Fruit fly (Drosophila melanogaster) whole organism, adult: ENCODE data around the gene ND-B8.

Experiments used
- CG11617 ChIP-seq: fragments of 200-800 bp; sonication (Bioruptor generic); optimal IDR thresholded peaks from 2 replicates; lab custom pipeline; 2017; ENCODE audit warnings: mild to moderate bottlenecking, missing biosample characterization, missing genetic modification reagents, missing genetic modification characterization
- CG12768 ChIP-seq: fragments of 200-800 bp; sonication (Bioruptor generic); optimal IDR thresholded peaks from 2 replicates; lab custom pipeline; 2017; ENCODE audit warnings: missing biosample characterization, missing genetic modification characterization, mild to moderate bottlenecking, moderate library complexity, missing genetic modification reagents
- CG14711 ChIP-seq: fragments of 200-800 bp; sonication (Bioruptor generic); optimal IDR thresholded peaks from 2 replicates; lab custom pipeline; 2018; ENCODE audit warnings: missing biosample characterization, mild to moderate bottlenecking, missing genetic modification characterization, moderate library complexity
- CG1620 ChIP-seq: fragments of 200-800 bp; sonication (Bioruptor generic); optimal IDR thresholded peaks from 2 replicates; lab custom pipeline; 2016; ENCODE audit warnings: missing biosample characterization, missing genetic modification characterization
- CG33017 ChIP-seq: fragments of 200-800 bp; sonication (Bioruptor generic); optimal IDR thresholded peaks from 2 replicates; lab custom pipeline; 2018; ENCODE audit warnings: missing biosample characterization, mild to moderate bottlenecking, missing genetic modification characterization, moderate library complexity
- CG5204 ChIP-seq: fragments of 200-800 bp; sonication (Bioruptor generic); optimal IDR thresholded peaks from 2 replicates; lab custom pipeline; 2016; ENCODE audit warnings: missing biosample characterization, missing genetic modification characterization
- CG7045 ChIP-seq: fragments of 200-800 bp; sonication (Bioruptor generic); optimal IDR thresholded peaks from 2 replicates; lab custom pipeline; 2017; ENCODE audit warnings: missing biosample characterization, mild to moderate bottlenecking, missing genetic modification characterization
- CG7101 ChIP-seq: fragments of 200-800 bp; sonication (Bioruptor generic); optimal IDR thresholded peaks from 2 replicates; lab custom pipeline; 2018; ENCODE audit warnings: missing biosample characterization, mild to moderate bottlenecking, missing genetic modification characterization, moderate library complexity
- Clk ChIP-seq: fragments of 200-800 bp; sonication (Bioruptor generic); optimal IDR thresholded peaks from 2 replicates; lab custom pipeline; 2017; ENCODE audit warnings: missing biosample characterization, missing genetic modification characterization
- Crg-1 ChIP-seq: fragments of 200-800 bp; sonication (Bioruptor generic); optimal IDR thresholded peaks from 2 replicates; lab custom pipeline; 2016; ENCODE audit warnings: missing biosample characterization, missing genetic modification characterization
- Hr96 ChIP-seq: fragments of 200-800 bp; sonication (Bioruptor generic); optimal IDR thresholded peaks from 2 replicates; lab custom pipeline; 2016; ENCODE audit warnings: missing biosample characterization, missing genetic modification characterization
- Mnt ChIP-seq: fragments of 200-800 bp; sonication (Bioruptor generic); optimal IDR thresholded peaks from 2 replicates; lab custom pipeline; 2016; ENCODE audit warnings: missing biosample characterization, mild to moderate bottlenecking, missing genetic modification characterization
- bab1 ChIP-seq: fragments of 200-800 bp; sonication (Bioruptor generic); optimal IDR thresholded peaks from 3 replicates; lab custom pipeline; 2019; ENCODE audit warnings: missing biosample characterization, mild to moderate bottlenecking, missing genetic modification characterization, moderate library complexity
- cic ChIP-seq: fragments of 200-800 bp; sonication (Bioruptor generic); optimal IDR thresholded peaks from 2 replicates; lab custom pipeline; 2017; ENCODE audit warnings: missing biosample characterization, mild to moderate bottlenecking, missing genetic modification characterization, moderate library complexity
- cnc ChIP-seq, 2 experiments: fragments of >200 bp; optimal IDR thresholded peaks; 2 replicates each; lab custom pipeline; 2017
- kay ChIP-seq: fragments of 200-800 bp; sonication (Bioruptor generic); peaks from one replicate; lab custom pipeline; 2016; ENCODE audit warnings: missing biosample characterization, missing genetic modification characterization, borderline replicate concordance
- ovo ChIP-seq: fragments of 200-800 bp; sonication (Bioruptor generic); optimal IDR thresholded peaks from 2 replicates; lab custom pipeline; 2016; ENCODE audit warnings: missing biosample characterization, missing genetic modification characterization
- pad ChIP-seq: fragments of 200-800 bp; sonication (Bioruptor generic); optimal IDR thresholded peaks from 3 replicates; lab custom pipeline; 2017; ENCODE audit warnings: missing biosample characterization, missing genetic modification characterization, mild to moderate bottlenecking, moderate library complexity, missing genetic modification reagents
- tj ChIP-seq: fragments of 200-800 bp; sonication (Bioruptor generic); optimal IDR thresholded peaks from 3 replicates; lab custom pipeline; 2017; ENCODE audit warnings: missing biosample characterization, mild to moderate bottlenecking, missing genetic modification characterization, moderate library complexity
- toe ChIP-seq: fragments of 200-800 bp; sonication (Bioruptor generic); optimal IDR thresholded peaks from 2 replicates; lab custom pipeline; 2016; ENCODE audit warnings: missing biosample characterization, missing genetic modification characterization

The ND-B8 gene

DNA sequence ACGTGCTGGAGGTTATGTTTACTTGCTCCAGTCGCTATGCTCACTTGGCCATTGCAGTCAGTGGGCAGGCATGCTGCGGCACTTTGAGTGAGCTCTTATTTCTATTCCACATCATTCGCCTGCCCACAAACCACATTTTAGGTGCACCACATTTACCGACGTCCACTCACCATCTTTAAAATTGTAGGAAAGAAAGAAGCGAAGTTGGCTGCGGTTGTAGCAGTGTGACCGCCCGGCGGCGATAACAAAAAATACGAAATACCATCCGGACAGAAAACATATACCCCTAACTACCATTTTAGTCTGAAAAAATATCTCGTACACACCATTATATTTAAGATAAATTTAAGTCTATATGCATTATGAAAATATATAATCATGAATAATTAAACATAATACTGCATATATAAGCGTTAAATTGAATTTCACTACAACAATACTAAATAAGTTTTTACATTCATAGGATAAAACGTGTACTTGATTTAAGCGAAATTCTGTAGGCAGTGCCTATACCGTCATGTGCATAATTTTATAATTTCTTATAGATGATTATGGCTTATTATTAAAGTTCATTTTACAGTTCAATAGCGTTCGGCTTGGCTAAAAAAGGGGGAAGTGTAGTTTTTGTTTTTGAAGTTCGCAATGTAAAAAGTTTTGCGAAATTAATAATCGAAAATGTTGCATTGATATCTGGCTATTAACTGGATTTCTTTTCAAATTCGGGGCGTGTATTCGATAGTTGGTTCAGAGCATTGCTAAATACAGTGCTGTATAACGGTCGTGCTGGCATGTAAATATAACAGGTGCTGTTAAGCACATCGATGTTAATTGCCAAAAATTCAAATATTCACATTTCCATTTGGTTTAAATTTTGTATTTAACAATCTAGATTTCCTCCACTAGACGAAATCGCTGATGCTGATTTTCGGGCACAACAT, 4.0 kb downstream of the ND-B8 start, which contains the start of gene RpL27A:
TSS of gene RpL27A (minus strand) at position 246 of the 938 bp plus-strand sequence.
- peak; percentile 61 for TF ChIP-seq CG33017
- TF ChIP-seq Hr96 (GFP tag; lab: Kevin White, UChicago), result peak; percentile 77
- peak; percentile 85 for TF ChIP-seq CG7101 (tag; lab: Kevin White, UChicago)
- peak; percentile 60 for TF ChIP-seq CG12768 (GFP tag; lab: Kevin White, UChicago)
- TF ChIP-seq kay (GFP tag; lab: Kevin White, UChicago), result no peak
- peak; percentile 81 for TF ChIP-seq bab1 (GFP tag; lab: Kevin White, UChicago)
- TF ChIP-seq Mnt (GFP tag; lab: Kevin White, UChicago), result peak; percentile 93
- TF ChIP-seq pad (GFP tag; lab: Kevin White, UChicago), result peak; percentile 51
- peak; percentile 30 for TF ChIP-seq Clk (GFP tag; lab: Kevin White, UChicago)
- TF ChIP-seq tj (GFP tag; lab: Kevin White, UChicago), result peak; percentile 54
- TF ChIP-seq ovo (GFP tag; lab: Kevin White, UChicago), result peak; percentile 72
- peak; percentile 70 for TF ChIP-seq Crg-1 (GFP tag; lab: Kevin White, UChicago)
- peak; percentile 53 for TF ChIP-seq CG14711
- TF ChIP-seq CG5204 (GFP tag; lab: Kevin White, UChicago), result no peak
- peak; percentile 74 for TF ChIP-seq CG7045 (GFP tag; lab: Kevin White, UChicago)
- TF ChIP-seq cic (GFP tag; lab: Kevin White, UChicago), result peak; percentile 65
- peak; percentile 88 for TF ChIP-seq CG11617 (GFP tag; lab: Kevin White, UChicago)
- TF ChIP-seq toe (GFP tag; lab: Kevin White, UChicago), result peak; percentile 68
- peak; percentile 68 for TF ChIP-seq CG1620 (GFP tag; lab: Kevin White, UChicago)
- no peak for TF ChIP-seq cnc (optimal IDR thresholded peaks at IDR 0.05; lab: Kevin White, UChicago)

DNA sequence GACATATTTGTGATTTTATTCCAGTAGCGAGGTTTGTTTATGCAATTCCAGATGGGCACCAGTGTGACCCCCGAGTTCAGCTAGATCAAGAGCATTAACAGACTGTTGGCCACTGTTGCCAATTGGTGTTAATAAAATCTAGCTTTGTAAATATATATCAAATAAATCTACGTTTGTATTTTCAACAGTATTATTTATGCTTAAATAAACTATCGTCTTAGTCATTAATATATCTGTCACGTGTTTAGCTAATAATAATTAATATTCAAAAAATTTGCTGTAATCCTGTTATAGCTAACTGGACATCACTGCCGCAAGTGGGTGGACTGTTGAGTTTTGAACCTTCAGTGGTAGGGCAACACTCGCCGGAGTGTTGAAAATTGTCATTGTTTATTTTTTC, 5.1 kb downstream of the ND-B8 start, which contains the start of the genes mRpL27 and CG15435:
TSS of gene mRpL27 (minus strand) at position 96 of the 400 bp plus-strand sequence.
TSS of gene CG15435 (plus strand) at position 187 of the 400 bp plus-strand sequence.
- no peak for TF ChIP-seq kay (GFP tag; lab: Kevin White, UChicago)
- peak; percentile 20 for TF ChIP-seq cic (GFP tag; lab: Kevin White, UChicago)
- TF ChIP-seq tj (GFP tag; lab: Kevin White, UChicago), result peak; percentile 10
- peak; percentile 74 for TF ChIP-seq CG12768 (GFP tag; lab: Kevin White, UChicago)
- peak; percentile 81 for TF ChIP-seq CG14711
- peak; percentile 2 for TF ChIP-seq CG33017
- TF ChIP-seq CG11617 (GFP tag; lab: Kevin White, UChicago), result peak; percentile 42
- peak; percentile 49 for TF ChIP-seq bab1 (GFP tag; lab: Kevin White, UChicago)
- no peak for TF ChIP-seq Crg-1 (GFP tag; lab: Kevin White, UChicago)
- no peak for TF ChIP-seq ovo (GFP tag; lab: Kevin White, UChicago)
- peak; percentile 54 for TF ChIP-seq Hr96 (GFP tag; lab: Kevin White, UChicago)
- peak; percentile 41 for TF ChIP-seq CG7101 (tag; lab: Kevin White, UChicago)
- peak; percentile 61 for TF ChIP-seq toe (GFP tag; lab: Kevin White, UChicago)
- no peak for TF ChIP-seq cnc (optimal IDR thresholded peaks at IDR 0.05; lab: Kevin White, UChicago)
- peak; percentile 31 for TF ChIP-seq pad (GFP tag; lab: Kevin White, UChicago)
- peak; percentile 50 for TF ChIP-seq CG1620 (GFP tag; lab: Kevin White, UChicago)
- TF ChIP-seq Mnt (GFP tag; lab: Kevin White, UChicago), result peak; percentile 66
- peak; percentile 26 for TF ChIP-seq CG7045 (GFP tag; lab: Kevin White, UChicago)
- no peak for TF ChIP-seq CG5204 (GFP tag; lab: Kevin White, UChicago)
- TF ChIP-seq Clk (GFP tag; lab: Kevin White, UChicago), result no peak

DNA sequence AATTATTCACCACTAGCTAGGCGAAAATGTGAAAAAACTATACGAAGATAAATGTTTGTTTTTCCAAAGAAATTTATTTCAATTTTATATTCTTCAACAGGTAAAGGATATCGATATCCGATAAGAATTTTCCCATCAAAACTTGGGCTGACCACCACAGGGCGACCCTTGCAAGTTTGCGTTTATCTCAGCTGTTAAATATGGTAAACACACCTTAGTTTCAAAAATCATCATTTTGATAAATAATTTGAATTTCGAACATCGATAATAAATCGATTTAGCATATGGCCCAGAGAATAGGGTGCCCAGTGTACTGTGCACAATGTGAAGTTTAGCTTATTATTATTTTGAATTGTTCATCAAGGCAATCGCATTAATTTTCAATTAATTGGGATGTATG, 8.9 kb downstream of the ND-B8 start, which contains the start of the genes CG15443 and Paris:
TSS of gene CG15443 (minus strand) at position 125 of the 400 bp plus-strand sequence.
TSS of gene Paris (plus strand) at position 289 of the 400 bp plus-strand sequence.
- TF ChIP-seq kay (GFP tag; lab: Kevin White, UChicago) (no peak), Crg-1 (GFP tag; lab: Kevin White, UChicago) (peak; percentile 34), cnc (optimal IDR thresholded peaks at IDR 0.05; lab: Kevin White, UChicago) (no peak), CG7101 (tag; lab: Kevin White, UChicago) (no peak)

DNA sequence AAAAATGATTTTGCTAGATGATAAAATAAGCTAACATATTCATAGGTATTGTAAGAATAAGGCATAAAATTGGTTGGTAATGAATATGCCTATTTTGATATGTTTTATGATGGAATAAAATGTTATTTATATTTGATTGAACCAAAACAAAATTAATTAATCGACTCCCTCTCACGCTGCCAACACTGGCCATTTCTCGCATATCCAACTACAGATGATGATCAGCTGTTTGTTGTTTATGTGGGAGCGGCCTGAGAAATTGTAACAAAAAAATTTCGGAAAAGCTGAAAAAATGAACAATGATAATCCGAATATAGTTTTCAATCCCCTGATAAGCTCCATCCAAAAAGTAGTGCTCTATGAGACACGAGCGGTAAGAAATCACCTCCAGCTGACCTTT, 10.5 kb downstream of the ND-B8 start, which contains the start of gene FIG4:
TSS of gene FIG4 (plus strand) at position 229 of the 400 bp plus-strand sequence.
- TF ChIP-seq bab1 (GFP tag; lab: Kevin White, UChicago) (peak; percentile 59), CG5204 (GFP tag; lab: Kevin White, UChicago) (no peak), toe (GFP tag; lab: Kevin White, UChicago) (no peak)

DNA sequence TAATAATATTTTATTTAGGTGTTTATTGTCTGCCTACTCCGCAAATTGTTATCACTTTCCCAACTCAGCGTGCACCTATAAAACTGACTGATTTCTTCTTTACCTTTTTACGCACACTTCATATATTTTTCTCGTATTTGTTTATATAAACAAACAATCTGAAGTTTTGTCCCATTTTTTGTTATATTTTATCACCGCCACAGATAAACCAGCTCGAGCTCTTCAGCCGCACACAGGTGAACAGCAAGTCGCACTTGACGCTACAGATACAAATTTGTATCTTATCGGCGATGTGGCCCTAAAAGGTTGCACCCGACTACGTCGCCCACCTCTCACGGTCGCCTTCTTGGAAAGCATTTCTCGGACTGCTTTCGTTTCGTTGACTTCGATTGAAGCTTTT, 21.0 kb downstream of the ND-B8 start:
- TF ChIP-seq CG1620 (GFP tag; lab: Kevin White, UChicago) (no peak), CG12768 (GFP tag; lab: Kevin White, UChicago) (peak; percentile 8), cnc (optimal IDR thresholded peaks at IDR 0.05; lab: Kevin White, UChicago) (no peak), ovo (GFP tag; lab: Kevin White, UChicago) (no peak), cic (GFP tag; lab: Kevin White, UChicago) (peak; percentile 21), CG11617 (GFP tag; lab: Kevin White, UChicago) (peak; percentile 7), kay (GFP tag; lab: Kevin White, UChicago) (no peak), bab1 (GFP tag; lab: Kevin White, UChicago) (no peak), CG7045 (GFP tag; lab: Kevin White, UChicago) (no peak)
